Worm (Caenorhabditis elegans): Measurements from ENCODE around the gene srw-86.

srw-86 gene

ce11 chrV:19391242-19391641 lies 9.3 kb downstream of the srw-86 start:
- peak; percentile 15 for TF ChIP-seq mep-1 (tag; optimal IDR thresholded peaks at IDR 0.05)
- no peak for TF ChIP-seq ceh-8 (GFP tag; optimal IDR thresholded peaks at IDR 0.05)
- no peak for TF ChIP-seq unc-62 (GFP tag; optimal IDR thresholded peaks at IDR 0.05)
- no peak for TF ChIP-seq efl-3 (GFP tag; optimal IDR thresholded peaks at IDR 0.05)
- peak in 2 of 3 experiments; percentile 9 to 15 for TF ChIP-seq ceh-82 (tag; optimal IDR thresholded peaks at IDR 0.05)
- no peak for TF ChIP-seq snpc-4 (tag; optimal IDR thresholded peaks at IDR 0.05)
- no peak for TF ChIP-seq unc-130 (tag; optimal IDR thresholded peaks at IDR 0.05)
- TF ChIP-seq swsn-7 (tag; optimal IDR thresholded peaks at IDR 0.05): peak; percentile 31
- TF ChIP-seq elt-2 (tag; optimal IDR thresholded peaks at IDR 0.05): no peak
- no peak for TF ChIP-seq nhr-85 (tag)
- TF ChIP-seq egl-13 (tag; optimal IDR thresholded peaks at IDR 0.05): no peak
- peak; percentile 39 to 47 for TF ChIP-seq efl-1 (optimal IDR thresholded peaks at IDR 0.05)
- TF ChIP-seq efl-1 (GFP tag; optimal IDR thresholded peaks at IDR 0.05 in 1 of 2): peak; percentile 8 to 58
- TF ChIP-seq alr-1 (tag; optimal IDR thresholded peaks at IDR 0.05; ENCODE audit: borderline replicate concordance): no peak
- peak; percentile 29 for TF ChIP-seq fkh-8 (tag; optimal IDR thresholded peaks at IDR 0.05)
- TF ChIP-seq egl-27 (tag; optimal IDR thresholded peaks at IDR 0.05): no peak
- TF ChIP-seq lsy-2 (tag; optimal IDR thresholded peaks at IDR 0.05): peak; percentile 4 to 27
- TF ChIP-seq snu-23 (GFP tag; optimal IDR thresholded peaks at IDR 0.05): peak; percentile 15
- TF ChIP-seq fos-1 (tag; optimal IDR thresholded peaks at IDR 0.05): no peak
- peak in 1 of 3 experiments; percentile 23 for TF ChIP-seq dpl-1 (GFP tag; optimal IDR thresholded peaks at IDR 0.05)
- TF ChIP-seq hpl-2 (GFP tag; optimal IDR thresholded peaks at IDR 0.05): no peak
- no peak for TF ChIP-seq ztf-4 (tag; optimal IDR thresholded peaks at IDR 0.05)

DNA sequence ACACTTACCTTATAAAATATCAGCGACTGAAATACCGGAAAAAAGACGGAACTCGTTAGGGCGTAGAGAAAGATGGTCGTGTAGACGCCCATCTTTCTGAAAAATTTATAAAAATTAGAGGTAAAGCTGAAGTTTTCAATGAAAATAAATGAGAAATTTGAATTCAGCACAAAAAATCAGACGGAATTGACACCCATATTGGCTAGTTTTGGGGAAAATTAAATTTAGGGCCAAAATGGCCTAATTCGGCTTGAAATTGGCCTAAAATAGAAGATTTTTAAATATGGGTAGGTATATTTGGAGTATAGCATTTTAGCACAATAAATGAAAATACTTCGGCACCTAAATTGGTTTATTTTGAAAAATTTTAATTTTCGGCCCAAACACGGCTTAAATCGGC lies 10.5 kb downstream of the srw-86 start, which contains the start of gene slcr-46.2:
TSS of gene slcr-46.2 (minus strand) at position 101 of the 400 bp plus-strand sequence.
- no peak for TF ChIP-seq egl-13 (tag; optimal IDR thresholded peaks at IDR 0.05)
- TF ChIP-seq lin-14 (GFP tag; optimal IDR thresholded peaks at IDR 0.05): no peak
- TF ChIP-seq Y116A8C.19 (tag; optimal IDR thresholded peaks at IDR 0.05; ENCODE audit: borderline replicate concordance): no peak
- TF ChIP-seq fkh-4 (tag; optimal IDR thresholded peaks at IDR 0.05; ENCODE audit: borderline replicate concordance): no peak
- TF ChIP-seq isw-1 (GFP tag; IDR thresholded peaks at IDR 0.05): no peak
- no peak for TF ChIP-seq mef-2 (tag; optimal IDR thresholded peaks at IDR 0.05)
- no peak for TF ChIP-seq hlh-4 (tag; optimal IDR thresholded peaks at IDR 0.05)
- TF ChIP-seq unc-62 (GFP tag; optimal IDR thresholded peaks at IDR 0.05): no peak
- TF ChIP-seq zip-4 (GFP tag; optimal IDR thresholded peaks at IDR 0.05): no peak
- TF ChIP-seq irx-1 (tag; optimal IDR thresholded peaks at IDR 0.05): no peak
- no peak for TF ChIP-seq lir-3 (tag; optimal IDR thresholded peaks at IDR 0.05; ENCODE audit: poor library complexity)
- TF ChIP-seq pqm-1 (tag; optimal IDR thresholded peaks at IDR 0.05): no peak
- TF ChIP-seq skn-1 (tag; optimal IDR thresholded peaks at IDR 0.05): no peak
- TF ChIP-seq pag-3 (tag; optimal IDR thresholded peaks at IDR 0.05; ENCODE audit: borderline replicate concordance, insufficient read depth): no peak
- no peak for TF ChIP-seq unc-98 (GFP tag; IDR thresholded peaks at IDR 0.05)
- no peak for TF ChIP-seq elt-3 (tag; optimal IDR thresholded peaks at IDR 0.05)
- TF ChIP-seq fkh-8 (tag; optimal IDR thresholded peaks at IDR 0.05): no peak
- TF ChIP-seq hpl-2 (GFP tag; optimal IDR thresholded peaks at IDR 0.05): no peak

ce11 chrV:19380968-19381367 lies 19.6 kb downstream of the srw-86 start, which contains the start of gene srw-84:
srw-84 (plus strand) TSS chrV:19381268.
- TF ChIP-seq egl-13 (tag; optimal IDR thresholded peaks at IDR 0.05): no peak
- no peak for TF ChIP-seq pax-3 (tag; optimal IDR thresholded peaks at IDR 0.05)
- no peak for TF ChIP-seq tlp-1 (tag; optimal IDR thresholded peaks at IDR 0.05)
- no peak for TF ChIP-seq lin-14 (GFP tag; optimal IDR thresholded peaks at IDR 0.05)
- TF ChIP-seq rnt-1 (tag; optimal IDR thresholded peaks at IDR 0.05): no peak
- TF ChIP-seq ceh-63 (GFP tag; optimal IDR thresholded peaks at IDR 0.05): no peak
- TF ChIP-seq elt-2 (tag; optimal IDR thresholded peaks at IDR 0.05): no peak
- no peak for TF ChIP-seq snpc-4 (tag; optimal IDR thresholded peaks at IDR 0.05)
- TF ChIP-seq hpl-2 (GFP tag; optimal IDR thresholded peaks at IDR 0.05): no peak
- no peak for TF ChIP-seq hlh-17 (GFP tag; optimal IDR thresholded peaks at IDR 0.05; ENCODE audit: borderline replicate concordance)
- TF ChIP-seq lir-3 (tag; optimal IDR thresholded peaks at IDR 0.05; ENCODE audit: poor library complexity): no peak
- no peak for TF ChIP-seq Y116A8C.19 (tag; optimal IDR thresholded peaks at IDR 0.05; ENCODE audit: borderline replicate concordance)
